Fruit fly (Drosophila melanogaster) S2 (cell line): ENCODE results near the gene fred.

Experiments used
- CG8478 ChIP-seq: fragments of >200 bp; optimal IDR thresholded peaks from 2 replicates; lab custom pipeline; 2018
- CTCF ChIP-seq, 2 experiments: fragments of >200 bp; optimal IDR thresholded peaks; 2 replicates each; lab custom pipeline; 2018

DNA sequence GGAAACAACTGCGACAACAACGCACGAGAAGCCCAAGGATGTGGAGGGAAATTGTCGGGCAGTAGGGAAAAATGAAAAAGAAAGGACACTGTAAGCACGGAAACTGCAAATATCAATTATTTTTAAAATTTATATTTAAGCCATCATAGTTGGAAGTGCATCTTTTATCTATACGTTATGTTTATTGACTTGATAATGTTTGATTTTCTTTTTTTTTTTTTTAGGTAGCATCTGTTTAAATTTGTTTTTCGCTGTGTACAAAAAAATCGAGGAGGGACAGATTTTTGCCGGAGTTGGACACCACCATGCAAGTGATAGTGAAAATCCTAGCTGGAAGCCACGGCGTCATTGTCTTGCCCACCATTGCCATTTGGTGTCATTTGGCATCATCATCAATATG, 27.7 kb upstream of the fred start:
- TF ChIP-seq CTCF (optimal IDR thresholded peaks at IDR 0.05; lab: Kevin White, UChicago), result no peak
- TF ChIP-seq CG8478, result no peak
